Worm (Caenorhabditis elegans) whole organism, late embryonic: ENCODE measurements around the gene fbxc-22.
"Not testable (repeated sequence)": the region's sequence is repeated elsewhere in the genome, so short reads cannot be mapped to it uniquely, and the experiment has no call there.

ENCODE experiments used
- C08G9.2 ChIP-seq: sonication (generic microtip); optimal IDR thresholded peaks from 2 replicates; lab custom pipeline; 2016; ENCODE audit warnings: mild to moderate bottlenecking, missing genetic modification characterization, moderate library complexity, missing compliant biosample characterization
- C38D4.7 ChIP-seq: fragments of 200-800 bp; sonication (Bioruptor generic); optimal IDR thresholded peaks from 2 replicates; lab custom pipeline; 2018; ENCODE audit warnings: mild to moderate bottlenecking, missing genetic modification characterization, moderate library complexity, missing compliant biosample characterization
- ahr-1 ChIP-seq: sonication (generic microtip); optimal IDR thresholded peaks from 2 replicates; lab custom pipeline; 2016; ENCODE audit warnings: missing genetic modification characterization, missing compliant biosample characterization
- ceh-14 ChIP-seq: sonication (generic microtip); optimal IDR thresholded peaks from 2 replicates; lab custom pipeline; 2016; ENCODE audit warnings: missing genotype, missing genetic modification characterization, missing compliant biosample characterization
- ceh-18 ChIP-seq: sonication (generic microtip); optimal IDR thresholded peaks from 2 replicates; lab custom pipeline; 2016; ENCODE audit warnings: missing genetic modification characterization, missing compliant biosample characterization
- ceh-2 ChIP-seq: sonication (generic microtip); optimal IDR thresholded peaks from 2 replicates; lab custom pipeline; 2016; ENCODE audit warnings: missing genotype, missing genetic modification characterization, missing compliant biosample characterization
- ceh-30 ChIP-seq: fragments of 150-350 bp; optimal IDR thresholded peaks from 2 replicates; lab custom pipeline; 2014; ENCODE audit warnings: missing biosample characterization, missing genetic modification characterization
- ceh-31 ChIP-seq: sonication (generic microtip); optimal IDR thresholded peaks from 2 replicates; lab custom pipeline; 2016; ENCODE audit warnings: missing genetic modification characterization, missing compliant biosample characterization
- ceh-48 ChIP-seq: sonication (generic microtip); optimal IDR thresholded peaks from 2 replicates; lab custom pipeline; 2016; ENCODE audit warnings: missing genetic modification characterization, inconsistent platforms, missing compliant biosample characterization
- ceh-9 ChIP-seq: sonication (generic microtip); optimal IDR thresholded peaks from 2 replicates; lab custom pipeline; 2016; ENCODE audit warnings: mild to moderate bottlenecking, missing genetic modification characterization, inconsistent platforms, missing compliant biosample characterization
- dmd-4 ChIP-seq: sonication (generic microtip); optimal IDR thresholded peaks from 2 replicates; lab custom pipeline; 2016; ENCODE audit warnings: borderline replicate concordance, missing genetic modification characterization, missing compliant biosample characterization
- dve-1 ChIP-seq: sonication (generic microtip); optimal IDR thresholded peaks from 2 replicates; lab custom pipeline; 2017; ENCODE audit warnings: antibody characterized with exemption, mild to moderate bottlenecking, missing genetic modification characterization, missing compliant biosample characterization
- elt-2 ChIP-seq: sonication (generic microtip); optimal IDR thresholded peaks from 2 replicates; lab custom pipeline; 2016; ENCODE audit warnings: missing genetic modification reagents, missing genetic modification characterization, missing compliant biosample characterization
- ets-4 ChIP-seq: sonication (generic microtip); optimal IDR thresholded peaks from 2 replicates; lab custom pipeline; 2016; ENCODE audit warnings: missing genetic modification characterization, missing compliant biosample characterization
- fax-1 ChIP-seq: sonication (generic microtip); optimal IDR thresholded peaks from 2 replicates; lab custom pipeline; 2016; ENCODE audit warnings: missing genotype, missing genetic modification characterization, missing compliant biosample characterization
- fkh-10 ChIP-seq: fragments of 150-350 bp; optimal IDR thresholded peaks from 2 replicates; lab custom pipeline; 2014; ENCODE audit warnings: missing biosample characterization, missing genetic modification reagents, missing genetic modification characterization
- hlh-6 ChIP-seq: sonication (generic microtip); optimal IDR thresholded peaks from 2 replicates; lab custom pipeline; 2016; ENCODE audit warnings: missing genotype, missing genetic modification characterization, missing compliant biosample characterization
- hlh-8 ChIP-seq: sonication (generic microtip); optimal IDR thresholded peaks from 2 replicates; lab custom pipeline; 2016; ENCODE audit warnings: missing genotype, missing genetic modification characterization, missing compliant biosample characterization
- nfya-1 ChIP-seq: sonication (generic microtip); optimal IDR thresholded peaks from 2 replicates; lab custom pipeline; 2017; ENCODE audit warnings: missing genetic modification characterization, mild to moderate bottlenecking, missing compliant biosample characterization, antibody characterized with exemption, moderate library complexity
- npax-4 ChIP-seq: sonication (generic microtip); optimal IDR thresholded peaks from 2 replicates; lab custom pipeline; 2016; ENCODE audit warnings: missing genetic modification characterization, missing compliant biosample characterization
- pag-3 ChIP-seq: sonication (generic microtip); optimal IDR thresholded peaks from 2 replicates; lab custom pipeline; 2016; ENCODE audit warnings: missing compliant biosample characterization, missing genetic modification characterization, borderline replicate concordance
- pha-2 ChIP-seq: sonication (generic microtip); optimal IDR thresholded peaks from 2 replicates; lab custom pipeline; 2017; ENCODE audit warnings: mild to moderate bottlenecking, missing genetic modification characterization, missing compliant biosample characterization
- pha-4 ChIP-seq: fragments of 150-350 bp; optimal IDR thresholded peaks from 2 replicates; lab custom pipeline; 2018; ENCODE audit warnings: missing biosample characterization, missing genetic modification reagents, missing genetic modification characterization
- ref-2 ChIP-seq: sonication (generic microtip); optimal IDR thresholded peaks from 2 replicates; lab custom pipeline; 2016; ENCODE audit warnings: missing genetic modification characterization, missing compliant biosample characterization
- rnt-1 ChIP-seq: sonication (generic microtip); optimal IDR thresholded peaks from 2 replicates; lab custom pipeline; 2016; ENCODE audit warnings: missing genetic modification characterization, missing compliant biosample characterization
- sox-4 ChIP-seq: sonication (generic microtip); optimal IDR thresholded peaks from 2 replicates; lab custom pipeline; 2017; ENCODE audit warnings: mild to moderate bottlenecking, missing genetic modification characterization, inconsistent platforms, missing compliant biosample characterization
- syd-9 ChIP-seq: sonication (generic microtip); optimal IDR thresholded peaks from 2 replicates; lab custom pipeline; 2016; ENCODE audit warnings: mild to moderate bottlenecking, missing genetic modification characterization, moderate library complexity, missing compliant biosample characterization
- tbx-2 ChIP-seq: sonication (generic microtip); optimal IDR thresholded peaks from 2 replicates; lab custom pipeline; 2016; ENCODE audit warnings: missing genetic modification characterization, missing compliant biosample characterization
- tbx-7 ChIP-seq: sonication (generic microtip); optimal IDR thresholded peaks from 2 replicates; lab custom pipeline; 2016; ENCODE audit warnings: missing genotype, missing genetic modification characterization, missing compliant biosample characterization
- ttx-3 ChIP-seq: sonication (generic microtip); optimal IDR thresholded peaks from 2 replicates; lab custom pipeline; 2016; ENCODE audit warnings: missing genetic modification reagents, missing genetic modification characterization, missing compliant biosample characterization
- unc-3 ChIP-seq, 2 experiments: fragments of 200-800 bp in 1 of 2; sonication (Bioruptor generic) in 1 of 2; sonication (generic microtip) in 1 of 2; conservative IDR thresholded peaks in 1 of 2; optimal IDR thresholded peaks in 1 of 2; 2 replicates each; pipeline versions ENCODE4 v1.3.6 to Lab custom; 2016 to 2022; ENCODE audit warnings: missing compliant biosample characterization in 2 of 2, missing genetic modification characterization in 2 of 2, missing genetic modification reagents in 1 of 2
- unc-86 ChIP-seq: sonication (generic microtip); optimal IDR thresholded peaks from 2 replicates; lab custom pipeline; 2016; ENCODE audit warnings: missing genetic modification characterization, missing compliant biosample characterization

fbxc-22 gene

ce11 chrII:1662881-1663280 lies 28.0 kb downstream of the fbxc-22 start, which contains the start of gene ZC204.14 (continued):
- TF ChIP-seq rnt-1 (tag; lab: Kevin White, UChicago), result no peak
- TF ChIP-seq, all 69 proteins: peak for 0

- TF ChIP-seq ceh-48; npax-4 (tag; lab: Kevin White, UChicago); dmd-4 (tag; lab: Kevin White, UChicago): not testable (repeated sequence)
Measured at ce11 chrII:1660888-1661287, 30.0 kb downstream of the fbxc-22 start, which contains the start of gene ZC204.13. Gene ZC204.13, minus strand, starts transcription at chrII:1660988.

- TF ChIP-seq elt-2 (tag; lab: Kevin White, UChicago), result peak; percentile 16
Measured at ce11 chrII:1659729-1660128, 31.2 kb downstream of the fbxc-22 start.

ce11 chrII:1657202-1657601 lies 33.7 kb downstream of the fbxc-22 start, which contains the start of gene ZC204.12:
Gene ZC204.12, minus strand, starts transcription at chrII:1657302.
- TF ChIP-seq pha-2 (tag; lab: Kevin White, UChicago) (no peak), C08G9.2 (tag; lab: Kevin White, UChicago) (no peak), ets-4 (tag; lab: Kevin White, UChicago) (no peak), C38D4.7 (GFP tag; lab: Kevin White, UChicago) (no peak), pag-3 (tag; lab: Kevin White, UChicago) (no peak), ceh-18 (tag; lab: Kevin White, UChicago) (no peak), dmd-4 (tag; lab: Kevin White, UChicago) (no peak), ahr-1 (tag; lab: Kevin White, UChicago) (no peak), ceh-2 (tag; lab: Kevin White, UChicago) (no peak), fax-1 (no peak), ref-2 (no peak), sox-4 (no peak), fkh-10 (GFP tag; lab: Kevin White, UChicago) (no peak), syd-9 (tag; lab: Kevin White, UChicago) (no peak), nfya-1 (no peak), dve-1 (no peak), rnt-1 (tag; lab: Kevin White, UChicago) (no peak), ceh-9 (tag; lab: Kevin White, UChicago) (no peak), tbx-2 (tag; lab: Kevin White, UChicago) (no peak), hlh-8 (tag; lab: Kevin White, UChicago) (no peak)

- TF ChIP-seq ceh-14 (no peak), pag-3 (tag; lab: Kevin White, UChicago) (no peak), ets-4 (tag; lab: Kevin White, UChicago) (no peak)
Measured at ce11 chrII:1654917-1655316, 36.0 kb downstream of the fbxc-22 start, which contains the start of gene btb-12. Gene btb-12, plus strand, starts transcription at chrII:1655217.

ce11 chrII:1653397-1653796 lies 37.5 kb downstream of the fbxc-22 start, which contains the start of gene fbxb-15:
Gene fbxb-15, minus strand, starts transcription at chrII:1653497.
- TF ChIP-seq hlh-8 (tag; lab: Kevin White, UChicago), result no peak
- no peak for TF ChIP-seq tbx-7 (tag; lab: Kevin White, UChicago)
- no peak for TF ChIP-seq unc-86 (tag; lab: Kevin White, UChicago)
- TF ChIP-seq ceh-30, result no peak
- TF ChIP-seq C38D4.7 (GFP tag; lab: Kevin White, UChicago), result no peak
- TF ChIP-seq pha-2 (tag; lab: Kevin White, UChicago), result no peak
- TF ChIP-seq ceh-31 (tag; lab: Kevin White, UChicago), result no peak
- no peak for TF ChIP-seq nfya-1
- no peak for TF ChIP-seq ceh-14
- no peak for TF ChIP-seq unc-3 (GFP tag; conservative IDR thresholded peaks at IDR 0.05; lab: Robert Waterston, UW)
- TF ChIP-seq unc-3 (tag; optimal IDR thresholded peaks at IDR 0.05; lab: Kevin White, UChicago), result no peak
- TF ChIP-seq pha-4, result no peak
- TF ChIP-seq fax-1, result no peak
- no peak for TF ChIP-seq ttx-3 (tag; lab: Kevin White, UChicago)
- TF ChIP-seq tbx-2 (tag; lab: Kevin White, UChicago), result no peak
- TF ChIP-seq C08G9.2 (tag; lab: Kevin White, UChicago), result no peak
- TF ChIP-seq ets-4 (tag; lab: Kevin White, UChicago), result no peak
- TF ChIP-seq hlh-6 (tag; lab: Kevin White, UChicago), result no peak
